Worm (Caenorhabditis elegans): Measurements from ENCODE around the gene snpc-3.4.

Gene snpc-3.4

ce11 chrIII:3978438-3978837, 41.4 kb upstream of the snpc-3.4 start:
- TF ChIP-seq ahr-1 (tag; optimal IDR thresholded peaks at IDR 0.05) (no peak), madf-2 (tag; optimal IDR thresholded peaks at IDR 0.05) (no peak), eyg-1 (tag; optimal IDR thresholded peaks at IDR 0.05) (no peak), unc-86 (tag; optimal IDR thresholded peaks at IDR 0.05) (no peak), npax-4 (tag; optimal IDR thresholded peaks at IDR 0.05) (no peak), hlh-6 (tag; optimal IDR thresholded peaks at IDR 0.05) (no peak), sox-4 (tag; optimal IDR thresholded peaks at IDR 0.05) (no peak), F13H6.1 (tag; optimal IDR thresholded peaks at IDR 0.05) (no peak), dmd-4 (tag; optimal IDR thresholded peaks at IDR 0.05; ENCODE audit: borderline replicate concordance) (no peak), pat-9 (tag; optimal IDR thresholded peaks at IDR 0.05) (no peak), ceh-30 (tag; optimal IDR thresholded peaks at IDR 0.05) (no peak), rnt-1 (tag; optimal IDR thresholded peaks at IDR 0.05) (no peak), K09A11.1 (tag; optimal IDR thresholded peaks at IDR 0.05; ENCODE audit: insufficient read depth) (no peak)

ce11 chrIII:3979980-3980631, 39.7 kb upstream of the snpc-3.4 start:
- TF ChIP-seq ceh-18 (tag; optimal IDR thresholded peaks at IDR 0.05) (peak; percentile 44), ceh-6 (GFP tag; optimal IDR thresholded peaks at IDR 0.05) (no peak), tbx-2 (tag; optimal IDR thresholded peaks at IDR 0.05) (peak; percentile 24), F13H6.1 (tag; optimal IDR thresholded peaks at IDR 0.05) (peak; percentile 14), gmeb-2 (tag; optimal IDR thresholded peaks at IDR 0.05) (no peak), unc-86 (tag; optimal IDR thresholded peaks at IDR 0.05) (no peak), Y22D7AL.16 (tag; optimal IDR thresholded peaks at IDR 0.05) (no peak), nfya-1 (tag; optimal IDR thresholded peaks at IDR 0.05) (peak; percentile 21), pros-1 (tag; optimal IDR thresholded peaks at IDR 0.05) (no peak)

- TF ChIP-seq C08G9.2 (tag; optimal IDR thresholded peaks at IDR 0.05) (peak; percentile 4), tbx-2 (tag; optimal IDR thresholded peaks at IDR 0.05) (peak; percentile 5), unc-3 (GFP tag; conservative IDR thresholded peaks at IDR 0.05) (no peak), unc-3 (tag; optimal IDR thresholded peaks at IDR 0.05) (no peak), ceh-18 (tag; optimal IDR thresholded peaks at IDR 0.05) (peak; percentile 41), hlh-6 (tag; optimal IDR thresholded peaks at IDR 0.05) (peak; percentile 58), syd-9 (tag; optimal IDR thresholded peaks at IDR 0.05) (no peak), hlh-30 (tag; optimal IDR thresholded peaks at IDR 0.05; ENCODE audit: insufficient read depth) (no peak), sdc-2 (tag; optimal IDR thresholded peaks at IDR 0.05) (peak; percentile 7)
These were observed 35.8 kb upstream of the snpc-3.4 start for ce11 chrIII:3984049-3984484.

ce11 chrIII:3986368-3986767, 33.5 kb upstream of the snpc-3.4 start, which contains the start of gene Y1A5A.1:
TSS of gene Y1A5A.1 (minus strand) at chrIII:3986661.
- no peak for TF ChIP-seq ceh-2 (tag; optimal IDR thresholded peaks at IDR 0.05)
- no peak for TF ChIP-seq hlh-13 (GFP tag; optimal IDR thresholded peaks at IDR 0.05)
- no peak for TF ChIP-seq ceh-31 (tag; optimal IDR thresholded peaks at IDR 0.05)
- no peak for TF ChIP-seq sox-4 (tag; optimal IDR thresholded peaks at IDR 0.05)
- TF ChIP-seq gmeb-2 (tag; optimal IDR thresholded peaks at IDR 0.05): no peak
- no peak for TF ChIP-seq hlh-8 (tag; optimal IDR thresholded peaks at IDR 0.05)
- no peak for TF ChIP-seq che-1 (tag; optimal IDR thresholded peaks at IDR 0.05)
- no peak for TF ChIP-seq F13H6.1 (tag; optimal IDR thresholded peaks at IDR 0.05)
- no peak for TF ChIP-seq ceh-9 (tag; optimal IDR thresholded peaks at IDR 0.05)
- no peak for TF ChIP-seq sox-2 (GFP tag; IDR thresholded peaks at IDR 0.05)
- TF ChIP-seq elt-2 (tag; optimal IDR thresholded peaks at IDR 0.05): no peak
- TF ChIP-seq ttx-3 (tag; optimal IDR thresholded peaks at IDR 0.05): no peak
- no peak for TF ChIP-seq dmd-4 (tag; optimal IDR thresholded peaks at IDR 0.05; ENCODE audit: borderline replicate concordance)
- TF ChIP-seq tbx-2 (tag; optimal IDR thresholded peaks at IDR 0.05): no peak
- no peak for TF ChIP-seq elt-4 (tag; optimal IDR thresholded peaks at IDR 0.05)
- no peak for TF ChIP-seq dve-1 (tag; optimal IDR thresholded peaks at IDR 0.05)
- no peak for TF ChIP-seq odd-2 (tag; optimal IDR thresholded peaks at IDR 0.05)
- TF ChIP-seq nfya-1 (tag; optimal IDR thresholded peaks at IDR 0.05): no peak
- no peak for TF ChIP-seq tbx-7 (tag; optimal IDR thresholded peaks at IDR 0.05)
